Worm (Caenorhabditis elegans): Measurements from ENCODE around the gene srj-52.

The srj-52 gene

DNA sequence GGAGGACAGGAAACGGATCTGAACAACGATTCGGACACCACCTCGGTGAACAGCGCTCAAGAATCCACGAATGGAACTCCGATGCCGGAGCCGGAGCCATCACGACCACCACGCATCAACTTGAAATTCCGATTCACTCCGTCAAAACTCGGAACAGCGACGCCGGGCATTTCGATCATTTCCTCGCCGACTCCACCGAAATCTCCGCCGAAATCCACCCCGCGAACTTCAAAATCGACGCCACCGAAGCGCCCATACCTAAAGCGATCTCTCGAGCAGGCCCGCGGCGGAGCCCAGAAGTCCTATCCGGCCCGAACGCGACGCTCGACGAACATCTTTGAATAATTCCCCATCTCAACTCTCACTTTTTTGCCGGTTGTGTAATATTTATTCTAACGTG, 6.3 kb downstream of the srj-52 start:
- TF ChIP-seq Y79H2A.3 (GFP tag; conservative IDR thresholded peaks at IDR 0.05): no peak
- peak; percentile 46; the same call in 1 of the 2 replicates for TF ChIP-seq egrh-3 (GFP tag; IDR thresholded peaks at IDR 0.05)
- TF ChIP-seq zfh-2 (GFP tag; conservative IDR thresholded peaks at IDR 0.05): peak; percentile 70

ce11 chrV:687384-687783, 8.4 kb downstream of the srj-52 start, which contains the start of gene H25P19.1:
H25P19.1 (plus strand) TSS chrV:687684.
- no peak for TF ChIP-seq mcd-1 (GFP tag; IDR thresholded peaks at IDR 0.05)
- no peak for TF ChIP-seq somi-1 (GFP tag; optimal IDR thresholded peaks at IDR 0.05)
- no peak for TF ChIP-seq die-1 (tag; optimal IDR thresholded peaks at IDR 0.05)
- no peak for TF ChIP-seq ama-1 (optimal IDR thresholded peaks at IDR 0.05)
- TF ChIP-seq ama-1 (GFP tag; optimal IDR thresholded peaks at IDR 0.05): no peak
- no peak for TF ChIP-seq lsy-27 (tag; optimal IDR thresholded peaks at IDR 0.05; ENCODE audit: borderline replicate concordance, insufficient read depth)
- TF ChIP-seq C06A6.2 (GFP tag; conservative IDR thresholded peaks at IDR 0.05): no peak
- no peak for TF ChIP-seq snpc-3.4 (tag; optimal IDR thresholded peaks at IDR 0.05)
- no peak for TF ChIP-seq lin-26 (GFP tag; IDR thresholded peaks at IDR 0.05)
- TF ChIP-seq nfyb-1 (GFP tag; IDR thresholded peaks at IDR 0.05): no peak
- TF ChIP-seq pha-4 (tag; optimal IDR thresholded peaks at IDR 0.05): no peak
- no peak for TF ChIP-seq ztf-22 (GFP tag; optimal IDR thresholded peaks at IDR 0.05)
- TF ChIP-seq ceh-91 (GFP tag; IDR thresholded peaks at IDR 0.05): no peak
- no peak for TF ChIP-seq ekl-4 (GFP tag; IDR thresholded peaks at IDR 0.05)
- no peak for TF ChIP-seq let-526 (GFP tag; IDR thresholded peaks at IDR 0.05)
- no peak for TF ChIP-seq let-607 (tag; optimal IDR thresholded peaks at IDR 0.05)
- no peak for TF ChIP-seq T07F8.4 (tag; optimal IDR thresholded peaks at IDR 0.05)
- no peak for TF ChIP-seq bed-2 (GFP tag; IDR thresholded peaks at IDR 0.05)
- TF ChIP-seq attf-5 (GFP tag; optimal IDR thresholded peaks at IDR 0.05): no peak
- no peak for TF ChIP-seq zfh-2 (GFP tag; conservative IDR thresholded peaks at IDR 0.05)
- TF ChIP-seq egrh-3 (GFP tag; IDR thresholded peaks at IDR 0.05): no peak

- TF ChIP-seq nhr-80 (tag; optimal IDR thresholded peaks at IDR 0.05): peak; percentile 21
- TF ChIP-seq attf-5 (GFP tag; optimal IDR thresholded peaks at IDR 0.05): no peak
These were observed 12.0 kb downstream of the srj-52 start, which contains the start of gene F31F4.1 for ce11 chrV:683858-684257. F31F4.1 (plus strand) TSS chrV:684060.

- no peak for TF ChIP-seq bed-1 (GFP tag; IDR thresholded peaks at IDR 0.05)
- no peak for TF ChIP-seq dox-1 (GFP tag; IDR thresholded peaks at IDR 0.05)
These were observed 13.8 kb downstream of the srj-52 start, which contains the start of gene srx-23 for ce11 chrV:682031-682430. srx-23 (plus strand) TSS chrV:682331.

ce11 chrV:679663-680062, 16.2 kb downstream of the srj-52 start, which contains the start of gene srx-22:
srx-22 (plus strand) TSS chrV:679963.
- TF ChIP-seq madf-8 (GFP tag; conservative IDR thresholded peaks at IDR 0.05) (no peak), nfya-2 (GFP tag; IDR thresholded peaks at IDR 0.05) (no peak), rcor-1 (GFP tag; IDR thresholded peaks at IDR 0.05) (no peak), hrde-1 (tag; optimal IDR thresholded peaks at IDR 0.05; ENCODE audit: borderline replicate concordance) (no peak), let-607 (tag; optimal IDR thresholded peaks at IDR 0.05) (no peak), K11D2.4 (GFP tag; IDR thresholded peaks at IDR 0.05) (no peak), F39B2.1 (GFP tag; IDR thresholded peaks at IDR 0.05) (no peak)

Data from whole organism, young adult.